Fruit fly (Drosophila melanogaster): Measurements from ENCODE around the gene Nemp.

Gene Nemp

dm6 chrX:16670691-16671481 is 16.1 kb upstream of the Nemp start (continued):
- TF ChIP-seq vvl (GFP tag; IDR thresholded peaks at IDR 0.05), result no peak
- peak; percentile 26 for TF ChIP-seq nmo (GFP tag; optimal IDR thresholded peaks at IDR 0.05)
- TF ChIP-seq CG17186 (GFP tag; optimal IDR thresholded peaks at IDR 0.05), result no peak
- no peak for TF ChIP-seq esg (GFP tag; conservative IDR thresholded peaks at IDR 0.05)
- no peak for TF ChIP-seq CG10209 (GFP tag; optimal IDR thresholded peaks at IDR 0.05)
- no peak for TF ChIP-seq CG7928 (GFP tag; optimal IDR thresholded peaks at IDR 0.05)
- peak; percentile 3 for TF ChIP-seq CG2712 (tag; optimal IDR thresholded peaks at IDR 0.05)
- no peak for TF ChIP-seq zf30C (GFP tag; optimal IDR thresholded peaks at IDR 0.05)
- TF ChIP-seq Camta (GFP tag; optimal IDR thresholded peaks at IDR 0.05), result no peak
- TF ChIP-seq hbn (GFP tag; IDR thresholded peaks at IDR 0.05; ENCODE audit: partially characterized antibody), result no peak
- TF ChIP-seq ap (GFP tag; IDR thresholded peaks at IDR 0.05), result no peak
- no peak for TF ChIP-seq Spps (tag; optimal IDR thresholded peaks at IDR 0.05)
- no peak for TF ChIP-seq CG7745 (tag; optimal IDR thresholded peaks at IDR 0.05)
- TF ChIP-seq gfzf (GFP tag; optimal IDR thresholded peaks at IDR 0.05), result no peak
- 0 out of 3 replicates have a peak, but pooled peaks have one; percentile 17 for TF ChIP-seq CG6175 (GFP tag; IDR thresholded peaks at IDR 0.05)
- TF ChIP-seq Myb (GFP tag; optimal IDR thresholded peaks at IDR 0.05), result no peak
- TF ChIP-seq CG13775 (GFP tag; optimal IDR thresholded peaks at IDR 0.05), result no peak
- no peak for TF ChIP-seq Sry-δ (GFP tag; optimal IDR thresholded peaks at IDR 0.05)
- no peak for TF ChIP-seq crc (GFP tag; optimal IDR thresholded peaks at IDR 0.05)
- TF ChIP-seq CG12219 (GFP tag; optimal IDR thresholded peaks at IDR 0.05), result peak; percentile 22
- TF ChIP-seq MTF-1 (GFP tag; optimal IDR thresholded peaks at IDR 0.05; ENCODE audit: borderline replicate concordance), result no peak
- TF ChIP-seq CG6791 (GFP tag; IDR thresholded peaks at IDR 0.05; ENCODE audit: partially characterized antibody), result no peak
- TF ChIP-seq nerfin-2 (GFP tag; IDR thresholded peaks at IDR 0.05; ENCODE audit: partially characterized antibody), result no peak
- no peak for TF ChIP-seq pros (GFP tag; optimal IDR thresholded peaks at IDR 0.05)
- peak in 1 of 2 experiments; percentile 48 for TF ChIP-seq dpn (GFP tag; optimal IDR thresholded peaks at IDR 0.05)
- TF ChIP-seq Sox100B (GFP tag; optimal IDR thresholded peaks at IDR 0.05), result no peak
- TF ChIP-seq ase (GFP tag; IDR thresholded peaks at IDR 0.05), result no peak
- no peak for TF ChIP-seq Nf-YA (GFP tag; IDR thresholded peaks at IDR 0.05)
- TF ChIP-seq CG12104 (GFP tag; optimal IDR thresholded peaks at IDR 0.05), result no peak
- TF ChIP-seq NfI (GFP tag; optimal IDR thresholded peaks at IDR 0.05), result no peak
- no peak for TF ChIP-seq tup (GFP tag; optimal IDR thresholded peaks at IDR 0.05)
- TF ChIP-seq CG17612 (GFP tag; IDR thresholded peaks at IDR 0.05), result no peak
- TF ChIP-seq bowl (GFP tag; IDR thresholded peaks at IDR 0.05), result no peak
- TF ChIP-seq usp (GFP tag; optimal IDR thresholded peaks at IDR 0.05), result no peak
- TF ChIP-seq knrl (GFP tag; IDR thresholded peaks at IDR 0.05; ENCODE audit: partially characterized antibody), result no peak
- no peak for TF ChIP-seq BEAF-32 (GFP tag; optimal IDR thresholded peaks at IDR 0.05)
- TF ChIP-seq Lim3 (GFP tag; IDR thresholded peaks at IDR 0.05), result no peak
- no peak for TF ChIP-seq CG5953 (GFP tag; IDR thresholded peaks at IDR 0.05)
- TF ChIP-seq bbx (GFP tag; IDR thresholded peaks at IDR 0.05; ENCODE audit: partially characterized antibody), result 0 out of 2 replicates have a peak, but pooled peaks have one; percentile 40
- no peak for TF ChIP-seq ci (GFP tag; IDR thresholded peaks at IDR 0.05)
- no peak for TF ChIP-seq CG3847 (GFP tag; IDR thresholded peaks at IDR 0.05)
- TF ChIP-seq CG8359 (GFP tag; optimal IDR thresholded peaks at IDR 0.05; ENCODE audit: borderline replicate concordance), result no peak
- peak; percentile 55 for TF ChIP-seq CG15269 (tag; optimal IDR thresholded peaks at IDR 0.05)
- TF ChIP-seq vfl (GFP tag; optimal IDR thresholded peaks at IDR 0.05), result no peak
- no peak; the same call in 1 of the 2 replicates for TF ChIP-seq sisA (GFP tag; IDR thresholded peaks at IDR 0.05)
- no peak for TF ChIP-seq CG3163 (GFP tag; optimal IDR thresholded peaks at IDR 0.05)
- TF ChIP-seq Max (GFP tag; optimal IDR thresholded peaks at IDR 0.05), result no peak
- TF ChIP-seq Atf6 (GFP tag; IDR thresholded peaks at IDR 0.05), result peak; percentile 23; the same call in 1 of the 2 replicates
- TF ChIP-seq CG3065 (GFP tag; optimal IDR thresholded peaks at IDR 0.05), result no peak

Measured in whole organism, embryonic.